Worm (Caenorhabditis elegans): ENCODE data around the gene ugt-22.

ce11 chrIV:13591645-13592044 lies 47.4 kb upstream of the ugt-22 start, which contains the start of gene tsp-5:
- TF ChIP-seq ref-2 (tag; optimal IDR thresholded peaks at IDR 0.05) (no peak), unc-86 (tag; optimal IDR thresholded peaks at IDR 0.05) (no peak), syd-9 (tag; optimal IDR thresholded peaks at IDR 0.05) (no peak), rnt-1 (tag; optimal IDR thresholded peaks at IDR 0.05) (no peak), nhr-232 (tag; optimal IDR thresholded peaks at IDR 0.05) (no peak), Y22D7AL.16 (tag; optimal IDR thresholded peaks at IDR 0.05) (no peak), hlh-13 (GFP tag; optimal IDR thresholded peaks at IDR 0.05) (no peak), pqm-1 (tag; optimal IDR thresholded peaks at IDR 0.05) (no peak), nhr-11 (tag; optimal IDR thresholded peaks at IDR 0.05) (no peak), dmd-4 (tag; optimal IDR thresholded peaks at IDR 0.05; ENCODE audit: borderline replicate concordance) (no peak), F13H6.1 (tag; optimal IDR thresholded peaks at IDR 0.05) (no peak)

Data from whole organism, late embryonic.